Worm (Caenorhabditis elegans): ENCODE data around the gene tsp-6.

Gene tsp-6

DNA sequence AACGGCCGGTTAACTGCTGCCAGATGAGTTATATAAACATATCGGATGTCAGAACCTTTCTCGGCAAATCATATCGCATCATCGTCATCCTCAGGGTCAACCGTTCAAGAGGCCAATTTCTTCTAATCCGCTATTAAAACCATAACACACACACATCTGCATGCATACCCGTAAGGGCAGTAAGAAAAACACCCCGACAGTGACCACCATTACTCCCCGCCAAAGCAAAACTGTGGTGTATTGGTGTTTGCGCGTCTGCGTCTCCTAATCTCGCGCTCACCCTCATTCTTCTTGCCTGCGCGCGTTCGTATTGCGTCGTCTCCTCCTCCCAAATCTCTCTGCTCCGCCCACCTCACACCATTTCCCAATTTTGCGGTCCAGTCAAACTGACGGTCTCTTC is 26.7 kb upstream of the tsp-6 start (continued):
- no peak for TF ChIP-seq ceh-6 (GFP tag; optimal IDR thresholded peaks at IDR 0.05)
- no peak for TF ChIP-seq elt-4 (tag; optimal IDR thresholded peaks at IDR 0.05)
- TF ChIP-seq C38D4.7 (GFP tag; optimal IDR thresholded peaks at IDR 0.05) = no peak
- peak; percentile 14 for TF ChIP-seq fkh-6 (tag; optimal IDR thresholded peaks at IDR 0.05)
- no peak for TF ChIP-seq ceh-18 (tag; optimal IDR thresholded peaks at IDR 0.05)
- no peak for TF ChIP-seq ceh-9 (tag; optimal IDR thresholded peaks at IDR 0.05)
- TF ChIP-seq dve-1 (tag; optimal IDR thresholded peaks at IDR 0.05) = no peak
- TF ChIP-seq ref-2 (tag; optimal IDR thresholded peaks at IDR 0.05) = peak; percentile 32
- no peak for TF ChIP-seq unc-3 (GFP tag; conservative IDR thresholded peaks at IDR 0.05)
- no peak for TF ChIP-seq unc-3 (tag; optimal IDR thresholded peaks at IDR 0.05)
- no peak for TF ChIP-seq ceh-19 (GFP tag; optimal IDR thresholded peaks at IDR 0.05)
- no peak for TF ChIP-seq sox-4 (tag; optimal IDR thresholded peaks at IDR 0.05)
- TF ChIP-seq unc-86 (tag; optimal IDR thresholded peaks at IDR 0.05) = no peak
- TF ChIP-seq lin-11 (tag; optimal IDR thresholded peaks at IDR 0.05) = no peak
- no peak for TF ChIP-seq tbx-7 (tag; optimal IDR thresholded peaks at IDR 0.05)
- no peak for TF ChIP-seq dmd-4 (tag; optimal IDR thresholded peaks at IDR 0.05; ENCODE audit: borderline replicate concordance)
- no peak for TF ChIP-seq pqm-1 (tag; optimal IDR thresholded peaks at IDR 0.05)
- no peak for TF ChIP-seq unc-42 (tag; optimal IDR thresholded peaks at IDR 0.05)
- TF ChIP-seq ceh-31 (tag; optimal IDR thresholded peaks at IDR 0.05) = peak; percentile 4
- TF ChIP-seq ceh-34 (tag; optimal IDR thresholded peaks at IDR 0.05) = peak; percentile 85
- TF ChIP-seq fax-1 (tag; optimal IDR thresholded peaks at IDR 0.05) = no peak
- TF ChIP-seq ama-1 (optimal IDR thresholded peaks at IDR 0.05) = no peak
- no peak for TF ChIP-seq ceh-24 (tag; optimal IDR thresholded peaks at IDR 0.05)
- no peak for TF ChIP-seq rnt-1 (tag; optimal IDR thresholded peaks at IDR 0.05)
- no peak for TF ChIP-seq K02D7.2 (tag; optimal IDR thresholded peaks at IDR 0.05)

ce11 chrX:2794324-2794723 is 25.9 kb upstream of the tsp-6 start:
- TF ChIP-seq ets-4 (tag; optimal IDR thresholded peaks at IDR 0.05) (no peak), elt-2 (tag; optimal IDR thresholded peaks at IDR 0.05) (peak; percentile 90)

DNA sequence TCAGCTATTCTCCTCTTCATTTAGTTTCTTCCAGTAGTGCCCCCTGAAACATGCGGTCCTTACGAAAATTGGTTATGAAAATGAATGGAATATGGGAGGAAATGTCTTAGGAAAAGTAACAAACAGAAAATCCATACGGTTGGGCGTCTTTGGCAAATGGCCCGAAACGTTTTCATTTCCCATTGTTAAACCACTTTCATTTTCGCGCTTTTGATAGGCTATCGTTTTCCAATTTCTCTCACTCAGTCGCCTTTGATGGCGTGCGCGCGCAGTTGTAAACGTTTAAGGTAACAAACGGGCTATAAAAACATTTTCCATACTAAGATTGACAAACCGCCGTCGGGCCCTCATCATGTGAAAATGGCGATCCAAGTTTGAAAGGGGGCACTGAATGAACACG is 25.2 kb upstream of the tsp-6 start:
- no peak for TF ChIP-seq npax-4 (tag; optimal IDR thresholded peaks at IDR 0.05)
- TF ChIP-seq pha-4 (tag; optimal IDR thresholded peaks at IDR 0.05) = no peak
- TF ChIP-seq pqm-1 (tag; optimal IDR thresholded peaks at IDR 0.05) = no peak

ce11 chrX:2802562-2803165 is 17.6 kb upstream of the tsp-6 start, which contains the start of gene C14A11.2:
TSS of gene C14A11.2 (plus strand) at chrX:2803112.
- TF ChIP-seq ceh-2 (tag; optimal IDR thresholded peaks at IDR 0.05) (no peak), T23F11.4 (GFP tag; optimal IDR thresholded peaks at IDR 0.05) (no peak), ceh-18 (tag; optimal IDR thresholded peaks at IDR 0.05) (peak; percentile 17), F13H6.1 (tag; optimal IDR thresholded peaks at IDR 0.05) (peak; percentile 7), pag-3 (tag; optimal IDR thresholded peaks at IDR 0.05; ENCODE audit: borderline replicate concordance) (peak; percentile 1), ref-2 (tag; optimal IDR thresholded peaks at IDR 0.05) (peak; percentile 48), unc-42 (tag; optimal IDR thresholded peaks at IDR 0.05) (peak; percentile 8), eyg-1 (tag; optimal IDR thresholded peaks at IDR 0.05) (peak; percentile 23), sox-2 (GFP tag; IDR thresholded peaks at IDR 0.05) (no peak), hlh-30 (tag; optimal IDR thresholded peaks at IDR 0.05; ENCODE audit: insufficient read depth) (peak; percentile 54), sox-4 (tag; optimal IDR thresholded peaks at IDR 0.05) (no peak), ceh-30 (tag; optimal IDR thresholded peaks at IDR 0.05) (no peak), nfya-1 (tag; optimal IDR thresholded peaks at IDR 0.05) (peak; percentile 32), hlh-13 (GFP tag; optimal IDR thresholded peaks at IDR 0.05) (no peak), ceh-31 (tag; optimal IDR thresholded peaks at IDR 0.05) (peak; percentile 44), tbx-2 (tag; optimal IDR thresholded peaks at IDR 0.05) (peak; percentile 43), nhr-11 (tag; optimal IDR thresholded peaks at IDR 0.05) (no peak), K02D7.2 (tag; optimal IDR thresholded peaks at IDR 0.05) (no peak), ceh-14 (tag; optimal IDR thresholded peaks at IDR 0.05) (peak; percentile 53), ceh-45 (GFP tag; IDR thresholded peaks at IDR 0.05) (no peak), fkh-10 (GFP tag; optimal IDR thresholded peaks at IDR 0.05) (no peak), ceh-34 (tag; optimal IDR thresholded peaks at IDR 0.05) (peak; percentile 83), ceh-48 (tag; optimal IDR thresholded peaks at IDR 0.05) (no peak)

Data from whole organism, late embryonic.